Fruit fly (Drosophila melanogaster): ENCODE data around the gene Kif19A.

Kif19A gene

DNA sequence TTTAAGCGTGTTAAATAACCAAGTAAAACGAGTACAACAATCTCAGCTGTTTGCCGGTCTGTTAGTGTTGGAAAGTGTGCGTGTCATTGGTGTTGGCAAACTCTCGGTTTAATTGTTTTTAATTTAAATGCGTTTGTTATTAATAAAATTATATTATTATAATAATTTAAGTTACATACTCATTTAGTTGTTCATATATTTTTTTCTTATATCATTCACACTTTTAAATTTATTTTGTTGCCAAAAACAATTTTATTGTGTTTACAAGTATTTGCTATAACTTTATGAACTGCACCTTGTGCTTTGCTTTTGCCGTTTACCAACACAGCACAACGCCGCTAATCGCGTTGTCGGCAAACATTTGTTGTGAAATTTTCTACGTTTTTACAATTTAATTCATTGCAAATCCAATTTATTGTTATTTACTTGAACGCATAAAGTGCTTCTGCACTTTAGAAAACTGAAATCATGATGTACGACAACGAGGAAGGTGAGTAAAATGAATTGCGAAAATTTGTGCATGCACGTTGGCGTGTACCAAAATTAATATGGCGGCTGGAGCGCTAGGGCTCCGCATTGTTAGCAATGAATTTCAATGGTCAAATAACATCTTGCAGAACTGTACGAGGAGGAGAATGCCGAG lies 7.3 kb upstream of the Kif19A start, which contains the start of the genes 140up and Polr2B (continued):
- TF ChIP-seq Nf-YB (GFP tag; optimal IDR thresholded peaks at IDR 0.05) (peak; percentile 70), Elba2 (GFP tag; optimal IDR thresholded peaks at IDR 0.05) (peak; percentile 70), Sry-δ (GFP tag; optimal IDR thresholded peaks at IDR 0.05) (peak; percentile 34), Nf-YA (GFP tag; IDR thresholded peaks at IDR 0.05) (peak; percentile 79), CG6765 (GFP tag; optimal IDR thresholded peaks at IDR 0.05) (peak; percentile 83), Hr3 (GFP tag; optimal IDR thresholded peaks at IDR 0.05) (peak; percentile 97), mam (GFP tag; optimal IDR thresholded peaks at IDR 0.05) (peak; percentile 92), CG33213 (GFP tag; optimal IDR thresholded peaks at IDR 0.05) (peak; percentile 70), CG12219 (GFP tag; optimal IDR thresholded peaks at IDR 0.05) (peak; percentile 57), run (tag; optimal IDR thresholded peaks at IDR 0.05) (peak; percentile 63), Spps (tag; optimal IDR thresholded peaks at IDR 0.05) (peak; percentile 84), gem (tag; optimal IDR thresholded peaks at IDR 0.05) (peak; percentile 97), CG1647 (GFP tag; optimal IDR thresholded peaks at IDR 0.05) (peak; percentile 50), slbo (GFP tag; IDR thresholded peaks at IDR 0.05) (peak; percentile 97), croc (GFP tag; conservative IDR thresholded peaks at IDR 0.05) (peak; percentile 86), CG15696 (tag; optimal IDR thresholded peaks at IDR 0.05) (peak; percentile 93), CG10366 (GFP tag; IDR thresholded peaks at IDR 0.05) (peak; percentile 91), sna (GFP tag; IDR thresholded peaks at IDR 0.05; ENCODE audit: partially characterized antibody) (no peak), sc (optimal IDR thresholded peaks at IDR 0.05) (no peak), sc (GFP tag; optimal IDR thresholded peaks at IDR 0.05) (peak; percentile 88), CG6854 (GFP tag; optimal IDR thresholded peaks at IDR 0.05) (peak; percentile 61), CG7839 (tag; optimal IDR thresholded peaks at IDR 0.05) (peak; percentile 94), Camta (GFP tag; optimal IDR thresholded peaks at IDR 0.05) (peak; percentile 70), MESR4 (GFP tag; optimal IDR thresholded peaks at IDR 0.05) (peak; percentile 91), CG16779 (GFP tag; IDR thresholded peaks at IDR 0.05) (no peak), insv (GFP tag; optimal IDR thresholded peaks at IDR 0.05) (peak in 1 of 2 experiments; percentile 69), tll (GFP tag; optimal IDR thresholded peaks at IDR 0.05) (no peak), CG17186 (GFP tag; optimal IDR thresholded peaks at IDR 0.05) (peak; percentile 12), CG33557 (GFP tag; optimal IDR thresholded peaks at IDR 0.05) (peak; percentile 93), pita (GFP tag; optimal IDR thresholded peaks at IDR 0.05) (no peak), cwo (GFP tag; optimal IDR thresholded peaks at IDR 0.05) (peak; percentile 83), ash1 (GFP tag; optimal IDR thresholded peaks at IDR 0.05) (no peak), grau (tag; optimal IDR thresholded peaks at IDR 0.05) (peak; percentile 94), dmrt99B (tag; optimal IDR thresholded peaks at IDR 0.05) (peak; percentile 90), Neu2 (GFP tag; optimal IDR thresholded peaks at IDR 0.05; ENCODE audit: borderline replicate concordance) (no peak), CG6254 (GFP tag; optimal IDR thresholded peaks at IDR 0.05) (peak; percentile 76), sob (GFP tag; IDR thresholded peaks at IDR 0.05) (peak; percentile 98), stc (GFP tag; IDR thresholded peaks at IDR 0.05) (peak; percentile 89), CG31224 (GFP tag; IDR thresholded peaks at IDR 0.05) (peak; percentile 86), CG12744 (GFP tag; optimal IDR thresholded peaks at IDR 0.05) (peak; percentile 55), Adf1 (GFP tag; IDR thresholded peaks at IDR 0.05) (peak; percentile 70), CG11696 (GFP tag; IDR thresholded peaks at IDR 0.05) (peak; percentile 69), NC2β (GFP tag; optimal IDR thresholded peaks at IDR 0.05) (peak; percentile 60), CG8089 (GFP tag; optimal IDR thresholded peaks at IDR 0.05) (peak; percentile 68), dati (GFP tag; IDR thresholded peaks at IDR 0.05) (peak; percentile 72), CG10654 (GFP tag; optimal IDR thresholded peaks at IDR 0.05) (peak; percentile 94), gt (GFP tag; IDR thresholded peaks at IDR 0.05) (peak; percentile 78), lola (GFP tag; optimal IDR thresholded peaks at IDR 0.05) (peak in 1 of 3 experiments; percentile 93), ase (GFP tag; IDR thresholded peaks at IDR 0.05) (peak; percentile 89), z (GFP tag; IDR thresholded peaks at IDR 0.05) (no peak)
